Fruit fly (Drosophila melanogaster) whole organism, prepupa: ENCODE measurements around the gene CG5639.
A peak's percentile ranks its signal among the peaks of the same experiment; 100 is the strongest.

Source experiments
- Blimp-1 ChIP-seq: fragments of 200-800 bp; sonication (Bioruptor generic); optimal IDR thresholded peaks from 3 replicates; lab custom pipeline; 2017; ENCODE audit warnings: missing biosample characterization, missing genetic modification characterization, mild to moderate bottlenecking, moderate library complexity, missing genetic modification reagents
- CG10631 ChIP-seq: fragments of 200-800 bp; sonication (Bioruptor generic); optimal IDR thresholded peaks from 2 replicates; lab custom pipeline; 2016; ENCODE audit warnings: missing biosample characterization, missing genetic modification characterization
- CG10669 ChIP-seq: fragments of 200-800 bp; sonication (Bioruptor generic); optimal IDR thresholded peaks from 3 replicates; lab custom pipeline; 2018; ENCODE audit warnings: missing biosample characterization, mild to moderate bottlenecking, missing genetic modification characterization, moderate library complexity
- CG11294 ChIP-seq: fragments of 200-800 bp; sonication (Bioruptor generic); IDR thresholded peaks from 2 replicates; pipeline ENCODE4 v1.3.6; 2022; ENCODE audit warnings: missing biosample characterization, missing genetic modification characterization
- CG11762 ChIP-seq: fragments of 200-800 bp; sonication (Bioruptor generic); optimal IDR thresholded peaks from 3 replicates; lab custom pipeline; 2016; ENCODE audit warnings: missing biosample characterization, missing genetic modification characterization; ENCODE audit not compliant: insufficient read depth
- CG11902 ChIP-seq: fragments of 200-800 bp; sonication (Bioruptor generic); optimal IDR thresholded peaks from 3 replicates; lab custom pipeline; 2016; ENCODE audit warnings: missing biosample characterization, missing genetic modification characterization
- CG1621 ChIP-seq: fragments of 200-800 bp; sonication (Bioruptor generic); optimal IDR thresholded peaks from 3 replicates; lab custom pipeline; 2018; ENCODE audit warnings: missing biosample characterization, mild to moderate bottlenecking, missing genetic modification characterization
- CG16779 ChIP-seq: fragments of 200-800 bp; sonication (Bioruptor generic); optimal IDR thresholded peaks from 3 replicates; lab custom pipeline; 2017; ENCODE audit warnings: missing biosample characterization, mild to moderate bottlenecking, missing genetic modification characterization
- CG3032 ChIP-seq: fragments of 200-800 bp; optimal IDR thresholded peaks from 2 replicates; lab custom pipeline; 2019; ENCODE audit warnings: missing biosample characterization, mild to moderate bottlenecking, missing genetic modification characterization, moderate library complexity
- CG31627 ChIP-seq: fragments of 200-800 bp; sonication (Bioruptor generic); optimal IDR thresholded peaks from 3 replicates; lab custom pipeline; 2016; ENCODE audit warnings: missing biosample characterization, missing genetic modification characterization
- CG32006 ChIP-seq: fragments of 200-800 bp; sonication (Bioruptor generic); optimal IDR thresholded peaks from 3 replicates; lab custom pipeline; 2017; ENCODE audit warnings: missing biosample characterization, mild to moderate bottlenecking, missing genetic modification characterization
- CG34406 ChIP-seq: fragments of 200-800 bp; sonication (Bioruptor generic); optimal IDR thresholded peaks from 3 replicates; lab custom pipeline; 2016; ENCODE audit warnings: missing biosample characterization, missing genetic modification characterization
- CG3919 ChIP-seq: fragments of 200-800 bp; sonication (Bioruptor generic); optimal IDR thresholded peaks from 3 replicates; lab custom pipeline; 2016; ENCODE audit warnings: missing biosample characterization, missing genetic modification characterization
- CG4318 ChIP-seq: fragments of 200-800 bp; sonication (Bioruptor generic); optimal IDR thresholded peaks from 3 replicates; lab custom pipeline; 2017; ENCODE audit warnings: missing biosample characterization, mild to moderate bottlenecking, missing genetic modification characterization
- CG6163 ChIP-seq: fragments of 200-800 bp; sonication (Bioruptor generic); IDR thresholded peaks from 3 replicates; pipeline ENCODE4 v1.3.6; 2022; ENCODE audit warnings: missing biosample characterization, missing genetic modification characterization
- CG6276 ChIP-seq: fragments of 200-800 bp; sonication (Bioruptor generic); optimal IDR thresholded peaks from 2 replicates; lab custom pipeline; 2017; ENCODE audit warnings: missing biosample characterization, mild to moderate bottlenecking, missing genetic modification characterization
- CG6792 ChIP-seq: fragments of 200-800 bp; sonication (Bioruptor generic); optimal IDR thresholded peaks from 3 replicates; lab custom pipeline; 2016; ENCODE audit warnings: missing biosample characterization, missing genetic modification characterization
- CG6808 ChIP-seq: fragments of 200-800 bp; sonication (Bioruptor generic); optimal IDR thresholded peaks from 3 replicates; lab custom pipeline; 2017; ENCODE audit warnings: missing biosample characterization, missing genetic modification characterization, mild to moderate bottlenecking, moderate library complexity, missing genetic modification reagents
- CG6854 ChIP-seq: fragments of 200-800 bp; sonication (Bioruptor generic); optimal IDR thresholded peaks from 2 replicates; lab custom pipeline; 2017; ENCODE audit warnings: missing biosample characterization, mild to moderate bottlenecking, missing genetic modification characterization
- CG7368 ChIP-seq: fragments of 200-800 bp; sonication (Bioruptor generic); optimal IDR thresholded peaks from 3 replicates; lab custom pipeline; 2016; ENCODE audit warnings: missing biosample characterization, missing genetic modification characterization
- CG8119 ChIP-seq: fragments of 200-800 bp; sonication (Bioruptor generic); IDR thresholded peaks from 3 replicates; pipeline ENCODE4 v1.3.6; 2022; ENCODE audit warnings: missing biosample characterization, missing genetic modification characterization
- CG8319 ChIP-seq: fragments of 200-800 bp; sonication (Bioruptor generic); optimal IDR thresholded peaks from 3 replicates; lab custom pipeline; 2016; ENCODE audit warnings: missing biosample characterization, missing genetic modification characterization
- CG9139 ChIP-seq: fragments of 200-800 bp; sonication (Bioruptor generic); optimal IDR thresholded peaks from 3 replicates; lab custom pipeline; 2017; ENCODE audit warnings: missing biosample characterization, mild to moderate bottlenecking, missing genetic modification characterization
- Eip75B ChIP-seq: fragments of 200-800 bp; sonication (Bioruptor generic); optimal IDR thresholded peaks from 3 replicates; lab custom pipeline; 2016; ENCODE audit warnings: missing biosample characterization, missing genetic modification characterization
- Eip78C ChIP-seq: fragments of 200-800 bp; sonication (Bioruptor generic); peaks from one replicate; lab custom pipeline; 2016; ENCODE audit warnings: missing biosample characterization, missing genetic modification characterization
- Eip93F ChIP-seq: fragments of 200-800 bp; sonication (Bioruptor generic); optimal IDR thresholded peaks from 2 replicates; lab custom pipeline; 2016; ENCODE audit warnings: missing biosample characterization, mild to moderate bottlenecking, missing genetic modification characterization
- Ets21C ChIP-seq: fragments of 200-800 bp; sonication (Bioruptor generic); optimal IDR thresholded peaks from 3 replicates; lab custom pipeline; 2016; ENCODE audit warnings: missing biosample characterization, missing genetic modification characterization
- Gug ChIP-seq: fragments of 200-800 bp; sonication (Bioruptor generic); IDR thresholded peaks from 2 replicates; pipeline ENCODE4 v1.3.6; 2022; ENCODE audit warnings: missing biosample characterization, missing genetic modification characterization
- Hr38 ChIP-seq: sonication (Bioruptor generic); optimal IDR thresholded peaks from 2 replicates; lab custom pipeline; 2016; ENCODE audit warnings: missing biosample characterization, missing genetic modification characterization
- Met ChIP-seq: fragments of 200-800 bp; sonication (Bioruptor generic); optimal IDR thresholded peaks from 3 replicates; lab custom pipeline; 2016; ENCODE audit warnings: missing biosample characterization, missing genetic modification characterization
- Smox ChIP-seq: fragments of 200-800 bp; sonication (Bioruptor generic); optimal IDR thresholded peaks from 3 replicates; lab custom pipeline; 2016; ENCODE audit warnings: missing biosample characterization, missing genetic modification characterization
- Sox14 ChIP-seq: fragments of 200-800 bp; sonication (Bioruptor generic); optimal IDR thresholded peaks from 3 replicates; lab custom pipeline; 2016; ENCODE audit warnings: missing biosample characterization, missing genetic modification characterization
- Sox15 ChIP-seq: fragments of 200-800 bp; sonication (Bioruptor generic); optimal IDR thresholded peaks from 3 replicates; lab custom pipeline; 2016; ENCODE audit warnings: missing biosample characterization, missing genetic modification characterization
- achi ChIP-seq: fragments of 200-800 bp; sonication (Bioruptor generic); optimal IDR thresholded peaks from 3 replicates; lab custom pipeline; 2016; ENCODE audit warnings: missing biosample characterization, missing genetic modification characterization
- acj6 ChIP-seq: fragments of 200-800 bp; sonication (Bioruptor generic); optimal IDR thresholded peaks from 3 replicates; lab custom pipeline; 2016; ENCODE audit warnings: missing biosample characterization, missing genetic modification characterization
- dac ChIP-seq: fragments of 200-800 bp; sonication (Bioruptor generic); optimal IDR thresholded peaks from 2 replicates; lab custom pipeline; 2017; ENCODE audit warnings: missing biosample characterization, mild to moderate bottlenecking, missing genetic modification characterization
- fd59A ChIP-seq: fragments of 200-800 bp; sonication (Bioruptor generic); optimal IDR thresholded peaks from 2 replicates; lab custom pipeline; 2017; ENCODE audit warnings: missing biosample characterization, mild to moderate bottlenecking, missing genetic modification characterization, missing genetic modification reagents
- lz ChIP-seq: fragments of 200-800 bp; sonication (Bioruptor generic); optimal IDR thresholded peaks from 3 replicates; lab custom pipeline; 2016; ENCODE audit warnings: missing biosample characterization, missing genetic modification characterization
- net ChIP-seq: fragments of 200-800 bp; sonication (Bioruptor generic); optimal IDR thresholded peaks from 3 replicates; lab custom pipeline; 2016; ENCODE audit warnings: missing biosample characterization, missing genetic modification characterization
- pdm3 ChIP-seq: fragments of 200-800 bp; sonication (Bioruptor generic); optimal IDR thresholded peaks from 3 replicates; lab custom pipeline; 2016; ENCODE audit warnings: missing biosample characterization, missing genetic modification characterization
- salr ChIP-seq, 2 experiments: fragments of 200-800 bp; sonication (Bioruptor generic); optimal IDR thresholded peaks; 3 replicates each; lab custom pipeline; 2016 to 2018; ENCODE audit warnings: missing biosample characterization in 2 of 2, missing genetic modification characterization in 2 of 2, mild to moderate bottlenecking in 1 of 2
- ss ChIP-seq, 2 experiments: fragments of 200-800 bp; sonication (Bioruptor generic); optimal IDR thresholded peaks; 2 replicates in 1 of 2; 3 replicates in 1 of 2; lab custom pipeline; 2017 to 2018; ENCODE audit warnings: mild to moderate bottlenecking in 2 of 2, missing biosample characterization in 2 of 2, missing genetic modification characterization in 2 of 2, moderate library complexity in 1 of 2
- svp ChIP-seq: fragments of 200-800 bp; sonication (Bioruptor generic); peaks from one replicate; lab custom pipeline; 2016; ENCODE audit warnings: missing biosample characterization, missing genetic modification characterization
- topi ChIP-seq: fragments of 200-800 bp; sonication (Bioruptor generic); optimal IDR thresholded peaks from 3 replicates; lab custom pipeline; 2016; ENCODE audit warnings: missing biosample characterization, missing genetic modification characterization

The CG5639 gene

dm6 chr3R:27597258-27597657 is 1.3 kb upstream of the CG5639 start:
- TF ChIP-seq CG11762 (GFP tag; lab: Kevin White, UChicago) (no peak), salr (GFP tag; optimal IDR thresholded peaks at IDR 0.05; lab: Kevin White, UChicago) (no peak), CG1621 (tag; lab: Kevin White, UChicago) (no peak), dac (no peak), CG11902 (GFP tag; lab: Kevin White, UChicago) (no peak), pdm3 (GFP tag; lab: Kevin White, UChicago) (no peak), CG6808 (GFP tag; lab: Kevin White, UChicago) (no peak), net (GFP tag; lab: Kevin White, UChicago) (no peak), CG7368 (GFP tag; lab: Kevin White, UChicago) (no peak), CG9139 (GFP tag; lab: Kevin White, UChicago) (no peak), CG32006 (peak; percentile 13), CG8319 (GFP tag; lab: Kevin White, UChicago) (no peak), Sox15 (GFP tag; lab: Kevin White, UChicago) (no peak), CG3032 (no peak), CG10669 (no peak), ss (GFP tag; optimal IDR thresholded peaks at IDR 0.05; lab: Kevin White, UChicago) (no peak), CG11294 (GFP tag; lab: Robert Waterston, UW) (no peak), CG10631 (GFP tag; lab: Kevin White, UChicago) (no peak), CG6854 (GFP tag; lab: Kevin White, UChicago) (peak; percentile 72), Eip75B (GFP tag; lab: Kevin White, UChicago) (peak; percentile 45), CG6792 (GFP tag; lab: Kevin White, UChicago) (no peak), svp (peak; percentile 47), Blimp-1 (GFP tag; lab: Kevin White, UChicago) (peak; percentile 98), Eip78C (peak; percentile 0), Gug (GFP tag; lab: Robert Waterston, UW) (no peak), lz (GFP tag; lab: Kevin White, UChicago) (no peak), CG34406 (GFP tag; lab: Kevin White, UChicago) (no peak), Sox14 (GFP tag; lab: Kevin White, UChicago) (no peak), Met (GFP tag; lab: Kevin White, UChicago) (no peak), acj6 (GFP tag; lab: Kevin White, UChicago) (no peak), CG6276 (GFP tag; lab: Kevin White, UChicago) (no peak), CG8119 (no peak), Smox (no peak), CG16779 (tag; lab: Kevin White, UChicago) (no peak), CG31627 (GFP tag; lab: Kevin White, UChicago) (no peak), Hr38 (GFP tag; lab: Kevin White, UChicago) (no peak), fd59A (GFP tag; lab: Kevin White, UChicago) (no peak), CG6163 (GFP tag; lab: Robert Waterston, UW) (no peak), achi (GFP tag; lab: Kevin White, UChicago) (no peak), CG4318 (no peak), CG3919 (no peak)

- no peak for TF ChIP-seq pdm3 (GFP tag; lab: Kevin White, UChicago)
- peak; percentile 37 for TF ChIP-seq Blimp-1 (GFP tag; lab: Kevin White, UChicago)
- TF ChIP-seq topi (GFP tag; lab: Kevin White, UChicago): no peak
- TF ChIP-seq Eip93F (GFP tag; lab: Kevin White, UChicago): no peak
- TF ChIP-seq svp: peak; percentile 59
- no peak for TF ChIP-seq Ets21C (GFP tag; lab: Kevin White, UChicago)
- TF ChIP-seq, all 60 proteins: peak for 2
Observed at dm6 chr3R:27593580-27594187, 2.2 kb downstream of the CG5639 start.
